Worm (Caenorhabditis elegans) whole organism, L4 larva: Measurements from ENCODE around the gene prmn-1.

Experiments
- D1046.2 ChIP-seq: fragments of 200-800 bp; sonication (Bioruptor generic); IDR thresholded peaks from 2 replicates; pipeline ENCODE4 v1.3.6; 2022; ENCODE audit warnings: missing genetic modification characterization, missing compliant biosample characterization
- F26F4.8 ChIP-seq: fragments of 200-800 bp; sonication (Bioruptor generic); conservative IDR thresholded peaks from 2 replicates; pipeline ENCODE4 v1.3.6; 2022; ENCODE audit warnings: missing genetic modification characterization, missing compliant biosample characterization
- F37D6.2 ChIP-seq: sonication (generic microtip); optimal IDR thresholded peaks from 2 replicates; lab custom pipeline; 2016; ENCODE audit warnings: mild to moderate bottlenecking, missing genetic modification characterization, missing compliant biosample characterization
- T20F7.1 ChIP-seq: fragments of 200-800 bp; sonication (Bioruptor generic); optimal IDR thresholded peaks from 2 replicates; lab custom pipeline; 2018; ENCODE audit warnings: mild to moderate bottlenecking, missing genetic modification characterization, missing compliant biosample characterization
- Y5F2A.4 ChIP-seq: fragments of 200-800 bp; sonication (Bioruptor generic); optimal IDR thresholded peaks from 2 replicates; lab custom pipeline; 2018; ENCODE audit warnings: mild to moderate bottlenecking, missing genetic modification characterization, missing compliant biosample characterization
- ZK337.2 ChIP-seq: fragments of 200-800 bp; sonication (Bioruptor generic); IDR thresholded peaks from 2 replicates; pipeline ENCODE4 v1.3.6; 2022; ENCODE audit warnings: missing genetic modification reagents, missing genetic modification characterization, missing compliant biosample characterization
- ceh-20 ChIP-seq: fragments of 200-800 bp; sonication (Bioruptor generic); IDR thresholded peaks from 2 replicates; pipeline ENCODE4 v1.3.6; 2022; ENCODE audit warnings: missing genetic modification reagents, missing genetic modification characterization, missing compliant biosample characterization
- ceh-28 ChIP-seq: fragments of 150-350 bp; optimal IDR thresholded peaks from 2 replicates; lab custom pipeline; 2014; ENCODE audit warnings: missing biosample characterization, missing genetic modification reagents, missing genetic modification characterization
- ceh-32 ChIP-seq: sonication (generic microtip); optimal IDR thresholded peaks from 2 replicates; lab custom pipeline; 2016; ENCODE audit warnings: mild to moderate bottlenecking, missing genetic modification characterization, missing compliant biosample characterization; ENCODE audit not compliant: poor library complexity
- ceh-44 ChIP-seq: fragments of 200-800 bp; sonication (Bioruptor generic); IDR thresholded peaks from 2 replicates; pipeline ENCODE4 v1.3.6; 2022; ENCODE audit warnings: missing genetic modification reagents, missing genetic modification characterization, missing compliant biosample characterization
- ceh-62 ChIP-seq: sonication (generic microtip); optimal IDR thresholded peaks from 2 replicates; lab custom pipeline; 2017; ENCODE audit warnings: missing biosample characterization, missing genetic modification characterization
- cey-2 ChIP-seq: sonication (generic microtip); optimal IDR thresholded peaks from 3 replicates; lab custom pipeline; 2017; ENCODE audit warnings: missing genetic modification characterization, mild to moderate bottlenecking, missing compliant biosample characterization, antibody characterized with exemption, borderline replicate concordance; ENCODE audit not compliant: insufficient read depth
- daf-16 ChIP-seq, 3 experiments: sonication (generic microtip); optimal IDR thresholded peaks; 2 replicates each; lab custom pipeline; 2016 to 2017; ENCODE audit warnings: missing genetic modification characterization in 3 of 3, missing genetic modification reagents in 3 of 3, mild to moderate bottlenecking in 2 of 3, missing compliant biosample characterization in 2 of 3, missing biosample characterization in 1 of 3, moderate library complexity in 1 of 3
- dmd-6 ChIP-seq: fragments of 200-800 bp; sonication (Bioruptor generic); IDR thresholded peaks from 2 replicates; pipeline ENCODE4 v1.3.6; 2022; ENCODE audit warnings: missing genetic modification reagents, missing genetic modification characterization, missing compliant biosample characterization
- hlh-11 ChIP-seq: fragments of 200-800 bp; sonication (Bioruptor generic); optimal IDR thresholded peaks from 2 replicates; lab custom pipeline; 2018; ENCODE audit warnings: mild to moderate bottlenecking, missing genetic modification characterization, missing compliant biosample characterization
- hlh-30 ChIP-seq: sonication (generic microtip); optimal IDR thresholded peaks from 2 replicates; lab custom pipeline; 2017; ENCODE audit warnings: antibody characterized with exemption, mild to moderate bottlenecking, missing genetic modification characterization, missing compliant biosample characterization; ENCODE audit not compliant: insufficient read depth
- lin-13 ChIP-seq: fragments of 150-350 bp; optimal IDR thresholded peaks from 2 replicates; lab custom pipeline; 2014; ENCODE audit warnings: missing biosample characterization, missing genetic modification reagents, missing genetic modification characterization
- lin-15B ChIP-seq: fragments of 150-350 bp; sonication (generic microtip); optimal IDR thresholded peaks from 3 replicates; lab custom pipeline; 2014; ENCODE audit warnings: missing biosample characterization, missing genetic modification characterization
- lin-38 ChIP-seq: fragments of 200-800 bp; sonication (Bioruptor generic); IDR thresholded peaks from 2 replicates; pipeline ENCODE4 v1.3.6; 2022; ENCODE audit warnings: missing genetic modification reagents, missing genetic modification characterization, missing compliant biosample characterization
- lir-3 ChIP-seq: sonication (generic microtip); optimal IDR thresholded peaks from 2 replicates; lab custom pipeline; 2016; ENCODE audit warnings: mild to moderate bottlenecking, missing genetic modification characterization, missing compliant biosample characterization
- madf-5 ChIP-seq, 2 experiments: fragments of 200-800 bp; sonication (Bioruptor generic); IDR thresholded peaks; 2 replicates each; pipeline ENCODE4 v1.3.6; 2022; ENCODE audit warnings: missing compliant biosample characterization in 2 of 2, missing genetic modification characterization in 2 of 2
- mdl-1 ChIP-seq, 2 experiments: fragments of 150-350 bp in 1 of 2; sonication (generic microtip) in 1 of 2; optimal IDR thresholded peaks; 2 replicates each; lab custom pipeline; 2014 to 2017; ENCODE audit warnings: missing biosample characterization in 2 of 2, missing genetic modification characterization in 2 of 2
- mep-1 ChIP-seq: fragments of 150-350 bp; sonication (generic microtip); optimal IDR thresholded peaks from 3 replicates; lab custom pipeline; 2014; ENCODE audit warnings: missing biosample characterization, missing genetic modification characterization
- mxl-2 ChIP-seq: fragments of 200-800 bp; sonication (Bioruptor generic); conservative IDR thresholded peaks from 2 replicates; pipeline ENCODE4 v1.3.6; 2022; ENCODE audit warnings: missing genetic modification reagents, missing genetic modification characterization, missing compliant biosample characterization
- nhr-111 ChIP-seq: fragments of 200-800 bp; sonication (Bioruptor generic); optimal IDR thresholded peaks from 2 replicates; lab custom pipeline; 2018; ENCODE audit warnings: mild to moderate bottlenecking, missing genetic modification characterization, missing compliant biosample characterization
- nhr-237 ChIP-seq: sonication (generic microtip); optimal IDR thresholded peaks from 2 replicates; lab custom pipeline; 2017; ENCODE audit warnings: missing biosample characterization, missing genetic modification characterization
- nhr-25 ChIP-seq: sonication (generic microtip); optimal IDR thresholded peaks from 2 replicates; lab custom pipeline; 2017; ENCODE audit warnings: missing genetic modification characterization, mild to moderate bottlenecking, missing compliant biosample characterization, antibody characterized with exemption, moderate library complexity, borderline replicate concordance; ENCODE audit not compliant: insufficient read depth
- nhr-28 ChIP-seq: fragments of 150-350 bp; optimal IDR thresholded peaks from 2 replicates; lab custom pipeline; 2014; ENCODE audit warnings: missing biosample characterization, missing genetic modification characterization
- nhr-42 ChIP-seq: fragments of 200-800 bp; sonication (Bioruptor generic); IDR thresholded peaks from 2 replicates; pipeline ENCODE4 v1.3.6; 2022; ENCODE audit warnings: missing genetic modification characterization, missing compliant biosample characterization
- nhr-48 ChIP-seq: sonication (generic microtip); optimal IDR thresholded peaks from 2 replicates; lab custom pipeline; 2016; ENCODE audit warnings: mild to moderate bottlenecking, missing genetic modification characterization, missing compliant biosample characterization
- nhr-6 ChIP-seq: fragments of 150-350 bp; optimal IDR thresholded peaks from 2 replicates; lab custom pipeline; 2014; ENCODE audit warnings: missing biosample characterization, missing genetic modification characterization
- nhr-77 ChIP-seq: fragments of 150-350 bp; optimal IDR thresholded peaks from 2 replicates; lab custom pipeline; 2014; ENCODE audit warnings: missing biosample characterization, missing genetic modification characterization
- php-3 ChIP-seq: fragments of 200-800 bp; sonication (Bioruptor generic); IDR thresholded peaks from 2 replicates; pipeline ENCODE4 v1.3.6; 2022; ENCODE audit warnings: missing genetic modification reagents, missing genetic modification characterization, missing compliant biosample characterization
- pqm-1 ChIP-seq: sonication (generic microtip); optimal IDR thresholded peaks from 2 replicates; lab custom pipeline; 2017; ENCODE audit warnings: missing biosample characterization, missing genetic modification characterization
- saeg-2 ChIP-seq: fragments of 200-800 bp; sonication (Bioruptor generic); IDR thresholded peaks from 2 replicates; pipeline ENCODE4 v1.3.6; 2022; ENCODE audit warnings: missing genetic modification reagents, missing genetic modification characterization, missing compliant biosample characterization
- skn-1 ChIP-seq: fragments of 150-350 bp; optimal IDR thresholded peaks from 2 replicates; lab custom pipeline; 2014; ENCODE audit warnings: missing biosample characterization, missing genetic modification characterization
- snpc-4 ChIP-seq: fragments of 150-350 bp; optimal IDR thresholded peaks from 2 replicates; lab custom pipeline; 2014; ENCODE audit warnings: missing biosample characterization, missing genetic modification characterization
- spr-3 ChIP-seq: fragments of 200-800 bp; sonication (Bioruptor generic); optimal IDR thresholded peaks from 2 replicates; lab custom pipeline; 2018; ENCODE audit warnings: mild to moderate bottlenecking, missing genetic modification characterization, missing compliant biosample characterization
- tag-97 ChIP-seq: fragments of 200-800 bp; sonication (Bioruptor generic); IDR thresholded peaks from 2 replicates; pipeline ENCODE4 v1.3.6; 2022; ENCODE audit warnings: missing genetic modification characterization, missing compliant biosample characterization
- unc-130 ChIP-seq: sonication (generic microtip); optimal IDR thresholded peaks from 2 replicates; lab custom pipeline; 2016; ENCODE audit warnings: missing genetic modification reagents, missing genetic modification characterization, missing compliant biosample characterization
- zfp-2 ChIP-seq: sonication (generic microtip); optimal IDR thresholded peaks from 2 replicates; lab custom pipeline; 2016; ENCODE audit warnings: mild to moderate bottlenecking, missing genetic modification characterization, missing compliant biosample characterization
- ztf-11 ChIP-seq: fragments of 150-350 bp; optimal IDR thresholded peaks from 2 replicates; lab custom pipeline; 2014; ENCODE audit warnings: missing biosample characterization, missing genetic modification characterization

Gene prmn-1

ce11 chrX:11351288-11351687 lies 33.6 kb upstream of the prmn-1 start:
- TF ChIP-seq pqm-1, result peak; percentile 54
- no peak for TF ChIP-seq unc-130
- no peak for TF ChIP-seq hlh-30 (tag; lab: Kevin White, UChicago)
- TF ChIP-seq ceh-20 (GFP tag; lab: Robert Waterston, UW), result no peak
- TF ChIP-seq nhr-48, result no peak
- no peak for TF ChIP-seq mxl-2
- TF ChIP-seq ceh-28 (tag; lab: Kevin White, UChicago), result no peak
- peak; percentile 97 for TF ChIP-seq nhr-28
- TF ChIP-seq nhr-25 (tag; lab: Kevin White, UChicago), result no peak
- no peak for TF ChIP-seq lin-15B (tag; lab: Kevin White, UChicago)
- peak; percentile 59 for TF ChIP-seq hlh-11
- TF ChIP-seq skn-1, result no peak
- no peak for TF ChIP-seq T20F7.1 (GFP tag; lab: Kevin White, UChicago)
- no peak for TF ChIP-seq F37D6.2 (tag; lab: Kevin White, UChicago)
- no peak for TF ChIP-seq mdl-1 (tag; optimal IDR thresholded peaks at IDR 0.05; lab: Kevin White, UChicago)
- peak; percentile 55; the same call in 1 of the 2 replicates for TF ChIP-seq dmd-6 (GFP tag; lab: Robert Waterston, UW)
- TF ChIP-seq nhr-237, result no peak
- no peak for TF ChIP-seq ceh-62 (tag; lab: Kevin White, UChicago)
- TF ChIP-seq cey-2 (tag; lab: Kevin White, UChicago), result no peak
- no peak for TF ChIP-seq lin-38 (GFP tag; lab: Robert Waterston, UW)
- TF ChIP-seq nhr-42 (GFP tag; lab: Robert Waterston, UW), result no peak
- peak; percentile 26 for TF ChIP-seq nhr-77 (tag; lab: Kevin White, UChicago)
- TF ChIP-seq nhr-6 (tag; lab: Kevin White, UChicago), result no peak
- TF ChIP-seq daf-16 (GFP tag; optimal IDR thresholded peaks at IDR 0.05; lab: Kevin White, UChicago), result no peak
- peak; percentile 16 for TF ChIP-seq daf-16 (tag; optimal IDR thresholded peaks at IDR 0.05; lab: Kevin White, UChicago)
- no peak for TF ChIP-seq mep-1 (tag; lab: Kevin White, UChicago)
- TF ChIP-seq lir-3 (tag; lab: Kevin White, UChicago), result no peak
- no peak for TF ChIP-seq php-3 (GFP tag; lab: Robert Waterston, UW)
- no peak for TF ChIP-seq D1046.2
- TF ChIP-seq tag-97 (GFP tag; lab: Robert Waterston, UW), result no peak
- TF ChIP-seq saeg-2 (GFP tag; lab: Robert Waterston, UW), result no peak
- TF ChIP-seq spr-3 (GFP tag; lab: Kevin White, UChicago), result no peak

ce11 chrX:11351856-11352255 lies 33.0 kb upstream of the prmn-1 start, which contains the start of gene pgp-3:
pgp-3 (plus strand) TSS chrX:11352156.
- TF ChIP-seq D1046.2 (no peak), nhr-42 (GFP tag; lab: Robert Waterston, UW) (no peak), F26F4.8 (no peak), lin-13 (GFP tag; lab: Kevin White, UChicago) (no peak), php-3 (GFP tag; lab: Robert Waterston, UW) (no peak), ceh-44 (GFP tag; lab: Robert Waterston, UW) (no peak), ceh-32 (tag; lab: Kevin White, UChicago) (no peak), madf-5 (GFP tag; IDR thresholded peaks at IDR 0.05; lab: Robert Waterston, UW) (no peak), cey-2 (tag; lab: Kevin White, UChicago) (no peak), nhr-111 (GFP tag; lab: Kevin White, UChicago) (no peak), mxl-2 (no peak), ZK337.2 (GFP tag; lab: Robert Waterston, UW) (no peak), snpc-4 (tag; lab: Kevin White, UChicago) (no peak), Y5F2A.4 (no peak), zfp-2 (tag; lab: Kevin White, UChicago) (no peak), ztf-11 (no peak), saeg-2 (GFP tag; lab: Robert Waterston, UW) (no peak)
